Fruit fly (Drosophila melanogaster) whole organism, prepupa: Measurements from ENCODE around the gene bmm.
A peak's percentile ranks its signal among the peaks of the same experiment; 100 is the strongest.

Experiments
- Blimp-1 ChIP-seq: fragments of 200-800 bp; sonication (Bioruptor generic); optimal IDR thresholded peaks from 3 replicates; lab custom pipeline; 2017; ENCODE audit warnings: missing biosample characterization, missing genetic modification characterization, mild to moderate bottlenecking, moderate library complexity, missing genetic modification reagents
- CG10631 ChIP-seq: fragments of 200-800 bp; sonication (Bioruptor generic); optimal IDR thresholded peaks from 2 replicates; lab custom pipeline; 2016; ENCODE audit warnings: missing biosample characterization, missing genetic modification characterization
- CG10669 ChIP-seq: fragments of 200-800 bp; sonication (Bioruptor generic); optimal IDR thresholded peaks from 3 replicates; lab custom pipeline; 2018; ENCODE audit warnings: missing biosample characterization, mild to moderate bottlenecking, missing genetic modification characterization, moderate library complexity
- CG11294 ChIP-seq: fragments of 200-800 bp; sonication (Bioruptor generic); IDR thresholded peaks from 2 replicates; pipeline ENCODE4 v1.3.6; 2022; ENCODE audit warnings: missing biosample characterization, missing genetic modification characterization
- CG11762 ChIP-seq: fragments of 200-800 bp; sonication (Bioruptor generic); optimal IDR thresholded peaks from 3 replicates; lab custom pipeline; 2016; ENCODE audit warnings: missing biosample characterization, missing genetic modification characterization; ENCODE audit not compliant: insufficient read depth
- CG11902 ChIP-seq: fragments of 200-800 bp; sonication (Bioruptor generic); optimal IDR thresholded peaks from 3 replicates; lab custom pipeline; 2016; ENCODE audit warnings: missing biosample characterization, missing genetic modification characterization
- CG15336 ChIP-seq: fragments of 200-800 bp; sonication (Bioruptor generic); IDR thresholded peaks from 2 replicates; pipeline ENCODE4 v1.3.6; 2022; ENCODE audit warnings: missing biosample characterization, missing genetic modification characterization
- CG16779 ChIP-seq: fragments of 200-800 bp; sonication (Bioruptor generic); optimal IDR thresholded peaks from 3 replicates; lab custom pipeline; 2017; ENCODE audit warnings: missing biosample characterization, mild to moderate bottlenecking, missing genetic modification characterization
- CG31627 ChIP-seq: fragments of 200-800 bp; sonication (Bioruptor generic); optimal IDR thresholded peaks from 3 replicates; lab custom pipeline; 2016; ENCODE audit warnings: missing biosample characterization, missing genetic modification characterization
- CG32006 ChIP-seq: fragments of 200-800 bp; sonication (Bioruptor generic); optimal IDR thresholded peaks from 3 replicates; lab custom pipeline; 2017; ENCODE audit warnings: missing biosample characterization, mild to moderate bottlenecking, missing genetic modification characterization
- CG3919 ChIP-seq: fragments of 200-800 bp; sonication (Bioruptor generic); optimal IDR thresholded peaks from 3 replicates; lab custom pipeline; 2016; ENCODE audit warnings: missing biosample characterization, missing genetic modification characterization
- CG4318 ChIP-seq: fragments of 200-800 bp; sonication (Bioruptor generic); optimal IDR thresholded peaks from 3 replicates; lab custom pipeline; 2017; ENCODE audit warnings: missing biosample characterization, mild to moderate bottlenecking, missing genetic modification characterization
- CG6163 ChIP-seq: fragments of 200-800 bp; sonication (Bioruptor generic); IDR thresholded peaks from 3 replicates; pipeline ENCODE4 v1.3.6; 2022; ENCODE audit warnings: missing biosample characterization, missing genetic modification characterization
- CG6276 ChIP-seq: fragments of 200-800 bp; sonication (Bioruptor generic); optimal IDR thresholded peaks from 2 replicates; lab custom pipeline; 2017; ENCODE audit warnings: missing biosample characterization, mild to moderate bottlenecking, missing genetic modification characterization
- CG6808 ChIP-seq: fragments of 200-800 bp; sonication (Bioruptor generic); optimal IDR thresholded peaks from 3 replicates; lab custom pipeline; 2017; ENCODE audit warnings: missing biosample characterization, missing genetic modification characterization, mild to moderate bottlenecking, moderate library complexity, missing genetic modification reagents
- CG6854 ChIP-seq: fragments of 200-800 bp; sonication (Bioruptor generic); optimal IDR thresholded peaks from 2 replicates; lab custom pipeline; 2017; ENCODE audit warnings: missing biosample characterization, mild to moderate bottlenecking, missing genetic modification characterization
- CG8119 ChIP-seq: fragments of 200-800 bp; sonication (Bioruptor generic); IDR thresholded peaks from 3 replicates; pipeline ENCODE4 v1.3.6; 2022; ENCODE audit warnings: missing biosample characterization, missing genetic modification characterization
- CG8319 ChIP-seq: fragments of 200-800 bp; sonication (Bioruptor generic); optimal IDR thresholded peaks from 3 replicates; lab custom pipeline; 2016; ENCODE audit warnings: missing biosample characterization, missing genetic modification characterization
- CG9139 ChIP-seq: fragments of 200-800 bp; sonication (Bioruptor generic); optimal IDR thresholded peaks from 3 replicates; lab custom pipeline; 2017; ENCODE audit warnings: missing biosample characterization, mild to moderate bottlenecking, missing genetic modification characterization
- Eip75B ChIP-seq: fragments of 200-800 bp; sonication (Bioruptor generic); optimal IDR thresholded peaks from 3 replicates; lab custom pipeline; 2016; ENCODE audit warnings: missing biosample characterization, missing genetic modification characterization
- Eip78C ChIP-seq: fragments of 200-800 bp; sonication (Bioruptor generic); peaks from one replicate; lab custom pipeline; 2016; ENCODE audit warnings: missing biosample characterization, missing genetic modification characterization
- Ets21C ChIP-seq: fragments of 200-800 bp; sonication (Bioruptor generic); optimal IDR thresholded peaks from 3 replicates; lab custom pipeline; 2016; ENCODE audit warnings: missing biosample characterization, missing genetic modification characterization
- Ets96B ChIP-seq: fragments of 200-800 bp; optimal IDR thresholded peaks from 2 replicates; lab custom pipeline; 2019; ENCODE audit warnings: missing biosample characterization, mild to moderate bottlenecking, missing genetic modification characterization, moderate library complexity
- Hr4 ChIP-seq: fragments of 200-800 bp; sonication (Bioruptor generic); optimal IDR thresholded peaks from 3 replicates; lab custom pipeline; 2016; ENCODE audit warnings: missing biosample characterization, missing genetic modification characterization
- Lpt ChIP-seq: fragments of 200-800 bp; sonication (Bioruptor generic); optimal IDR thresholded peaks from 3 replicates; lab custom pipeline; 2016; ENCODE audit warnings: missing biosample characterization, missing genetic modification characterization
- Met ChIP-seq: fragments of 200-800 bp; sonication (Bioruptor generic); optimal IDR thresholded peaks from 3 replicates; lab custom pipeline; 2016; ENCODE audit warnings: missing biosample characterization, missing genetic modification characterization
- OdsH ChIP-seq: fragments of 200-800 bp; sonication (Bioruptor generic); optimal IDR thresholded peaks from 3 replicates; lab custom pipeline; 2016; ENCODE audit warnings: missing biosample characterization, missing genetic modification characterization
- Sox15 ChIP-seq: fragments of 200-800 bp; sonication (Bioruptor generic); optimal IDR thresholded peaks from 3 replicates; lab custom pipeline; 2016; ENCODE audit warnings: missing biosample characterization, missing genetic modification characterization
- achi ChIP-seq: fragments of 200-800 bp; sonication (Bioruptor generic); optimal IDR thresholded peaks from 3 replicates; lab custom pipeline; 2016; ENCODE audit warnings: missing biosample characterization, missing genetic modification characterization
- acj6 ChIP-seq: fragments of 200-800 bp; sonication (Bioruptor generic); optimal IDR thresholded peaks from 3 replicates; lab custom pipeline; 2016; ENCODE audit warnings: missing biosample characterization, missing genetic modification characterization
- cyc ChIP-seq: fragments of 200-800 bp; sonication (Bioruptor generic); optimal IDR thresholded peaks from 3 replicates; lab custom pipeline; 2016; ENCODE audit warnings: missing biosample characterization, missing genetic modification characterization
- dac ChIP-seq: fragments of 200-800 bp; sonication (Bioruptor generic); optimal IDR thresholded peaks from 2 replicates; lab custom pipeline; 2017; ENCODE audit warnings: missing biosample characterization, mild to moderate bottlenecking, missing genetic modification characterization
- eg ChIP-seq: fragments of 200-800 bp; sonication (Bioruptor generic); IDR thresholded peaks from 3 replicates; pipeline ENCODE4 v1.3.6; 2022; ENCODE audit warnings: missing biosample characterization, missing genetic modification characterization
- esn ChIP-seq: fragments of 200-800 bp; sonication (Bioruptor generic); optimal IDR thresholded peaks from 2 replicates; lab custom pipeline; 2016; ENCODE audit warnings: missing biosample characterization, mild to moderate bottlenecking, missing genetic modification characterization, moderate library complexity
- fd59A ChIP-seq: fragments of 200-800 bp; sonication (Bioruptor generic); optimal IDR thresholded peaks from 2 replicates; lab custom pipeline; 2017; ENCODE audit warnings: missing biosample characterization, mild to moderate bottlenecking, missing genetic modification characterization, missing genetic modification reagents
- net ChIP-seq: fragments of 200-800 bp; sonication (Bioruptor generic); optimal IDR thresholded peaks from 3 replicates; lab custom pipeline; 2016; ENCODE audit warnings: missing biosample characterization, missing genetic modification characterization
- spab ChIP-seq: fragments of 200-800 bp; sonication (Bioruptor generic); optimal IDR thresholded peaks from 2 replicates; lab custom pipeline; 2017; ENCODE audit warnings: missing biosample characterization, mild to moderate bottlenecking, missing genetic modification characterization, missing genetic modification reagents
- ss ChIP-seq, 2 experiments: fragments of 200-800 bp; sonication (Bioruptor generic); optimal IDR thresholded peaks; 2 replicates in 1 of 2; 3 replicates in 1 of 2; lab custom pipeline; 2017 to 2018; ENCODE audit warnings: mild to moderate bottlenecking in 2 of 2, missing biosample characterization in 2 of 2, missing genetic modification characterization in 2 of 2, moderate library complexity in 1 of 2
- svp ChIP-seq: fragments of 200-800 bp; sonication (Bioruptor generic); peaks from one replicate; lab custom pipeline; 2016; ENCODE audit warnings: missing biosample characterization, missing genetic modification characterization
- topi ChIP-seq: fragments of 200-800 bp; sonication (Bioruptor generic); optimal IDR thresholded peaks from 3 replicates; lab custom pipeline; 2016; ENCODE audit warnings: missing biosample characterization, missing genetic modification characterization
- vri ChIP-seq: fragments of 200-800 bp; sonication (Bioruptor generic); optimal IDR thresholded peaks from 3 replicates; lab custom pipeline; 2016; ENCODE audit warnings: missing biosample characterization, mild to moderate bottlenecking, missing genetic modification characterization

Gene bmm

dm6 chr3L:14743106-14743692 lies 43.0 kb downstream of the bmm start (continued):
- TF ChIP-seq svp (GFP tag; lab: Kevin White, UChicago) (no peak), CG9139 (GFP tag; lab: Kevin White, UChicago) (no peak), fd59A (GFP tag; lab: Kevin White, UChicago) (no peak), CG3919 (no peak), achi (GFP tag; lab: Kevin White, UChicago) (no peak), esn (no peak), CG11902 (GFP tag; lab: Kevin White, UChicago) (no peak), CG11294 (GFP tag; lab: Robert Waterston, UW) (no peak), topi (GFP tag; lab: Kevin White, UChicago) (no peak), Ets96B (tag; lab: Kevin White, UChicago) (no peak), cyc (GFP tag; lab: Kevin White, UChicago) (no peak), CG6854 (GFP tag; lab: Kevin White, UChicago) (no peak), CG32006 (GFP tag; lab: Kevin White, UChicago) (no peak)

dm6 chr3L:14733417-14733816 lies 52.8 kb downstream of the bmm start, which contains the start of gene CG13471:
CG13471 (minus strand) TSS chr3L:14733517.
- TF ChIP-seq eg (GFP tag; lab: Robert Waterston, UW) (no peak), dac (GFP tag; lab: Kevin White, UChicago) (no peak), Ets96B (tag; lab: Kevin White, UChicago) (no peak), Blimp-1 (GFP tag; lab: Kevin White, UChicago) (no peak), Sox15 (GFP tag; lab: Kevin White, UChicago) (no peak), CG31627 (no peak), esn (no peak), Met (GFP tag; lab: Kevin White, UChicago) (no peak), CG6276 (GFP tag; lab: Kevin White, UChicago) (no peak)

dm6 chr3L:14731790-14732189 lies 54.4 kb downstream of the bmm start:
- peak; percentile 81 for TF ChIP-seq Eip78C (GFP tag; lab: Kevin White, UChicago)
- peak; percentile 27 for TF ChIP-seq CG9139 (GFP tag; lab: Kevin White, UChicago)
- no peak for TF ChIP-seq Eip75B (GFP tag; lab: Kevin White, UChicago)
- TF ChIP-seq OdsH (GFP tag; lab: Kevin White, UChicago) = peak; percentile 30
- peak; percentile 47 for TF ChIP-seq Ets96B (tag; lab: Kevin White, UChicago)
- TF ChIP-seq esn = no peak
- peak; percentile 19 for TF ChIP-seq spab (GFP tag; lab: Kevin White, UChicago)
- TF ChIP-seq CG32006 (GFP tag; lab: Kevin White, UChicago) = peak; percentile 58
- peak; percentile 25 for TF ChIP-seq Hr4
- no peak for TF ChIP-seq CG31627
- peak; percentile 21 for TF ChIP-seq fd59A (GFP tag; lab: Kevin White, UChicago)
- TF ChIP-seq CG6808 (GFP tag; lab: Kevin White, UChicago) = peak; percentile 4
- TF ChIP-seq dac (GFP tag; lab: Kevin White, UChicago) = no peak
- TF ChIP-seq achi (GFP tag; lab: Kevin White, UChicago) = peak; percentile 46
- TF ChIP-seq Lpt = no peak
- TF ChIP-seq CG6163 (GFP tag; lab: Robert Waterston, UW) = no peak
- peak; percentile 60 for TF ChIP-seq CG10631 (GFP tag; lab: Kevin White, UChicago)
- peak; percentile 22 for TF ChIP-seq net (GFP tag; lab: Kevin White, UChicago)
- TF ChIP-seq CG4318 (GFP tag; lab: Kevin White, UChicago) = peak; percentile 11
- no peak for TF ChIP-seq vri (GFP tag; lab: Kevin White, UChicago)
- TF ChIP-seq eg (GFP tag; lab: Robert Waterston, UW) = peak; percentile 56; the same call in 1 of the 3 replicates
- peak in 1 of 2 experiments; percentile 33 for TF ChIP-seq ss (GFP tag; optimal IDR thresholded peaks at IDR 0.05; lab: Kevin White, UChicago)
- no peak for TF ChIP-seq Ets21C
- TF ChIP-seq acj6 = peak; percentile 16
- TF ChIP-seq CG11762 (GFP tag; lab: Kevin White, UChicago) = peak; percentile 11
- peak; percentile 61 for TF ChIP-seq CG15336 (GFP tag; lab: Robert Waterston, UW)
- TF ChIP-seq CG16779 (tag; lab: Kevin White, UChicago) = peak; percentile 22
- peak; percentile 17 for TF ChIP-seq CG6276 (GFP tag; lab: Kevin White, UChicago)
- TF ChIP-seq cyc (GFP tag; lab: Kevin White, UChicago) = no peak
- TF ChIP-seq CG8319 (GFP tag; lab: Kevin White, UChicago) = no peak
- TF ChIP-seq CG10669 (GFP tag; lab: Kevin White, UChicago) = peak; percentile 38
- TF ChIP-seq CG3919 = peak; percentile 33
- TF ChIP-seq CG8119 (GFP tag; lab: Robert Waterston, UW) = peak; percentile 74; the same call in 2 of the 3 replicates
